Fruit fly (Drosophila melanogaster) whole organism, embryonic: ENCODE data around the gene CG34338.

Experiments
- Adf1 ChIP-seq: fragments of 200-800 bp; sonication (Bioruptor generic); IDR thresholded peaks from 2 replicates; pipeline ENCODE4 v1.3.6; 2022; ENCODE audit warnings: missing biosample characterization, missing genetic modification characterization
- CG1024 ChIP-seq: fragments of 200-800 bp; sonication (Bioruptor generic); IDR thresholded peaks from 2 replicates; pipeline ENCODE4 v1.3.6; 2022; ENCODE audit warnings: missing biosample characterization, missing genetic modification characterization
- CG10366 ChIP-seq: fragments of 200-800 bp; sonication (Bioruptor generic); IDR thresholded peaks from 2 replicates; pipeline ENCODE4 v1.3.6; 2022; ENCODE audit warnings: missing biosample characterization, missing genetic modification characterization
- CG11504 ChIP-seq: fragments of 200-800 bp; sonication (Bioruptor generic); optimal IDR thresholded peaks from 3 replicates; lab custom pipeline; 2019; ENCODE audit warnings: missing biosample characterization, mild to moderate bottlenecking, missing genetic modification characterization, moderate library complexity
- CG12219 ChIP-seq: fragments of 200-800 bp; sonication (Bioruptor generic); optimal IDR thresholded peaks from 3 replicates; lab custom pipeline; 2018; ENCODE audit warnings: missing biosample characterization, mild to moderate bottlenecking, missing genetic modification characterization
- CG17385 ChIP-seq: fragments of 200-800 bp; sonication (Bioruptor generic); optimal IDR thresholded peaks from 3 replicates; lab custom pipeline; 2018; ENCODE audit warnings: missing biosample characterization, mild to moderate bottlenecking, missing genetic modification characterization
- CG17912 ChIP-seq: fragments of 200-800 bp; sonication (Bioruptor generic); optimal IDR thresholded peaks from 2 replicates; lab custom pipeline; 2018; ENCODE audit warnings: missing biosample characterization, mild to moderate bottlenecking, missing genetic modification characterization
- CG1832 ChIP-seq: fragments of 200-800 bp; sonication (Bioruptor generic); optimal IDR thresholded peaks from 2 replicates; lab custom pipeline; 2017; ENCODE audit warnings: missing biosample characterization, mild to moderate bottlenecking, missing genetic modification characterization, inconsistent platforms
- CG18599 ChIP-seq: fragments of 200-800 bp; sonication (Bioruptor generic); optimal IDR thresholded peaks from 3 replicates; lab custom pipeline; 2017; ENCODE audit warnings: missing biosample characterization, missing genetic modification characterization, mild to moderate bottlenecking, moderate library complexity, missing genetic modification reagents
- CG18619 ChIP-seq: fragments of 200-800 bp; sonication (Bioruptor generic); optimal IDR thresholded peaks from 3 replicates; lab custom pipeline; 2017; ENCODE audit warnings: missing biosample characterization, mild to moderate bottlenecking, missing genetic modification characterization
- CG30403 ChIP-seq: fragments of 200-800 bp; sonication (Bioruptor generic); optimal IDR thresholded peaks from 3 replicates; lab custom pipeline; 2016; ENCODE audit warnings: missing biosample characterization, missing genetic modification characterization
- CG3065 ChIP-seq: fragments of 200-800 bp; sonication (Bioruptor generic); optimal IDR thresholded peaks from 2 replicates; lab custom pipeline; 2016; ENCODE audit warnings: missing biosample characterization, missing genetic modification characterization
- CG31365 ChIP-seq: fragments of 200-800 bp; sonication (Bioruptor generic); optimal IDR thresholded peaks from 2 replicates; lab custom pipeline; 2018; ENCODE audit warnings: missing biosample characterization, mild to moderate bottlenecking, missing genetic modification characterization
- CG32532 ChIP-seq: fragments of 200-800 bp; sonication (Bioruptor generic); IDR thresholded peaks from 2 replicates; pipeline ENCODE4 v1.3.6; 2022; ENCODE audit warnings: missing biosample characterization, missing genetic modification characterization
- CG43689 ChIP-seq: fragments of 200-800 bp; sonication (Bioruptor generic); IDR thresholded peaks from 2 replicates; pipeline ENCODE4 v1.3.6; 2022; ENCODE audit warnings: missing biosample characterization, missing genetic modification characterization
- CG5953 ChIP-seq: fragments of 200-800 bp; sonication (Bioruptor generic); IDR thresholded peaks from 2 replicates; pipeline ENCODE4 v1.3.6; 2022; ENCODE audit warnings: missing biosample characterization, missing genetic modification characterization
- CG7745 ChIP-seq: fragments of 200-800 bp; sonication (Bioruptor generic); optimal IDR thresholded peaks from 2 replicates; lab custom pipeline; 2018; ENCODE audit warnings: missing biosample characterization, mild to moderate bottlenecking, missing genetic modification characterization, moderate library complexity
- CG8281 ChIP-seq: fragments of 200-800 bp; sonication (Bioruptor generic); optimal IDR thresholded peaks from 2 replicates; lab custom pipeline; 2018; ENCODE audit warnings: missing biosample characterization, mild to moderate bottlenecking, missing genetic modification characterization, moderate library complexity
- CHES-1-like ChIP-seq: fragments of 200-800 bp; sonication (Bioruptor generic); optimal IDR thresholded peaks from 2 replicates; lab custom pipeline; 2016; ENCODE audit warnings: missing biosample characterization, missing genetic modification characterization
- CkIIα-i1 ChIP-seq: fragments of 200-800 bp; sonication (Bioruptor generic); IDR thresholded peaks from 2 replicates; pipeline ENCODE4 v1.3.6; 2022; ENCODE audit warnings: missing biosample characterization, missing genetic modification characterization
- CrebB ChIP-seq: fragments of 200-800 bp; sonication (Bioruptor generic); optimal IDR thresholded peaks from 3 replicates; lab custom pipeline; 2018; ENCODE audit warnings: missing biosample characterization, mild to moderate bottlenecking, missing genetic modification characterization
- Dek ChIP-seq: fragments of 200-800 bp; sonication (Bioruptor generic); optimal IDR thresholded peaks from 3 replicates; lab custom pipeline; 2019; ENCODE audit warnings: missing biosample characterization, mild to moderate bottlenecking, missing genetic modification characterization, moderate library complexity
- Dp ChIP-seq: fragments of 200-800 bp; sonication (Bioruptor generic); optimal IDR thresholded peaks from 2 replicates; lab custom pipeline; 2018; ENCODE audit warnings: missing biosample characterization, mild to moderate bottlenecking, missing genetic modification characterization, moderate library complexity
- E2f2 ChIP-seq: fragments of 200-800 bp; sonication (Bioruptor generic); IDR thresholded peaks from 2 replicates; pipeline ENCODE4 v1.3.6; 2022; ENCODE audit warnings: missing biosample characterization, missing genetic modification characterization
- ERR ChIP-seq: fragments of 200-800 bp; sonication (Bioruptor generic); optimal IDR thresholded peaks from 2 replicates; lab custom pipeline; 2016; ENCODE audit warnings: missing biosample characterization, missing genetic modification characterization
- Eip74EF ChIP-seq, 2 experiments: fragments of 200-800 bp in 1 of 2; fragments of >200 bp in 1 of 2; sonication (Bioruptor generic) in 1 of 2; optimal IDR thresholded peaks; 2 replicates each; lab custom pipeline; 2017 to 2019; ENCODE audit warnings: missing biosample characterization in 2 of 2, missing genetic modification characterization in 2 of 2, mild to moderate bottlenecking in 1 of 2, moderate library complexity in 1 of 2
- Hand ChIP-seq: fragments of 200-800 bp; sonication (Bioruptor generic); optimal IDR thresholded peaks from 2 replicates; lab custom pipeline; 2017; ENCODE audit warnings: mild to moderate bottlenecking, missing biosample characterization, missing genetic modification reagents, missing genetic modification characterization
- Lim3 ChIP-seq: fragments of 200-800 bp; sonication (Bioruptor generic); IDR thresholded peaks from 2 replicates; pipeline ENCODE4 v1.3.6; 2022; ENCODE audit warnings: missing biosample characterization, missing genetic modification characterization
- MESR4 ChIP-seq: fragments of 200-800 bp; sonication (Bioruptor generic); optimal IDR thresholded peaks from 2 replicates; lab custom pipeline; 2018; ENCODE audit warnings: missing biosample characterization, mild to moderate bottlenecking, missing genetic modification characterization, moderate library complexity
- Oaz ChIP-seq: fragments of 200-800 bp; sonication (Bioruptor generic); IDR thresholded peaks from 2 replicates; pipeline ENCODE4 v1.3.6; 2022; ENCODE audit warnings: missing biosample characterization, missing genetic modification characterization
- YL-1 ChIP-seq: fragments of 200-800 bp; sonication (Bioruptor generic); optimal IDR thresholded peaks from 3 replicates; lab custom pipeline; 2017; ENCODE audit warnings: missing biosample characterization, mild to moderate bottlenecking, missing genetic modification characterization
- abd-A ChIP-seq: fragments of 200-800 bp; sonication (Bioruptor generic); optimal IDR thresholded peaks from 3 replicates; lab custom pipeline; 2019; ENCODE audit warnings: missing biosample characterization, mild to moderate bottlenecking, missing genetic modification characterization, moderate library complexity
- bsh ChIP-seq, 2 experiments: fragments of 200-800 bp; sonication (Bioruptor generic); optimal IDR thresholded peaks; 2 replicates each; lab custom pipeline; 2017 to 2018; ENCODE audit warnings: mild to moderate bottlenecking in 2 of 2, missing biosample characterization in 2 of 2, missing genetic modification characterization in 2 of 2, moderate library complexity in 1 of 2
- cas ChIP-seq: fragments of 200-800 bp; sonication (Bioruptor generic); IDR thresholded peaks from 2 replicates; pipeline ENCODE4 v1.3.6; 2022; ENCODE audit warnings: missing biosample characterization, missing genetic modification characterization
- chn ChIP-seq: fragments of 200-800 bp; sonication (Bioruptor generic); optimal IDR thresholded peaks from 2 replicates; lab custom pipeline; 2016; ENCODE audit warnings: missing biosample characterization, missing genetic modification characterization
- da ChIP-seq: fragments of 200-800 bp; sonication (Bioruptor generic); optimal IDR thresholded peaks from 2 replicates; lab custom pipeline; 2016; ENCODE audit warnings: missing biosample characterization, missing genetic modification characterization
- gem ChIP-seq: fragments of 200-800 bp; sonication (Bioruptor generic); optimal IDR thresholded peaks from 2 replicates; lab custom pipeline; 2019; ENCODE audit warnings: missing biosample characterization, mild to moderate bottlenecking, missing genetic modification characterization, moderate library complexity
- inv ChIP-seq: fragments of 200-800 bp; sonication (Bioruptor generic); IDR thresholded peaks from 2 replicates; pipeline ENCODE4 v1.3.6; 2022; ENCODE audit warnings: missing biosample characterization, missing genetic modification characterization; ENCODE audit not compliant: partially characterized antibody
- kay ChIP-seq: fragments of 200-800 bp; sonication (Bioruptor generic); optimal IDR thresholded peaks from 2 replicates; lab custom pipeline; 2016; ENCODE audit warnings: missing biosample characterization, missing genetic modification characterization
- lab ChIP-seq: fragments of 200-800 bp; sonication (Bioruptor generic); optimal IDR thresholded peaks from 3 replicates; lab custom pipeline; 2017; ENCODE audit warnings: missing biosample characterization, missing genetic modification characterization, mild to moderate bottlenecking, moderate library complexity, missing genetic modification reagents
- lilli ChIP-seq: fragments of 200-800 bp; sonication (Bioruptor generic); optimal IDR thresholded peaks from 3 replicates; lab custom pipeline; 2016; ENCODE audit warnings: missing biosample characterization, missing genetic modification characterization
- pfk ChIP-seq: fragments of 200-800 bp; sonication (Bioruptor generic); optimal IDR thresholded peaks from 2 replicates; lab custom pipeline; 2018; ENCODE audit warnings: missing biosample characterization, mild to moderate bottlenecking, missing genetic modification characterization, moderate library complexity
- pho ChIP-seq: fragments of 200-800 bp; sonication (Bioruptor generic); optimal IDR thresholded peaks from 2 replicates; lab custom pipeline; 2016; ENCODE audit warnings: missing biosample characterization, missing genetic modification characterization
- pros ChIP-seq: fragments of 200-800 bp; sonication (Bioruptor generic); optimal IDR thresholded peaks from 3 replicates; lab custom pipeline; 2019; ENCODE audit warnings: missing biosample characterization, mild to moderate bottlenecking, missing genetic modification characterization, moderate library complexity
- sd ChIP-seq: fragments of 200-800 bp; sonication (Bioruptor generic); optimal IDR thresholded peaks from 3 replicates; lab custom pipeline; 2018; ENCODE audit warnings: missing biosample characterization, mild to moderate bottlenecking, missing genetic modification characterization, moderate library complexity
- sima ChIP-seq: fragments of 200-800 bp; sonication (Bioruptor generic); optimal IDR thresholded peaks from 2 replicates; lab custom pipeline; 2016; ENCODE audit warnings: missing biosample characterization, missing genetic modification characterization
- so ChIP-seq: fragments of 200-800 bp; sonication (Bioruptor generic); IDR thresholded peaks from 3 replicates; pipeline ENCODE4 v1.3.6; 2022; ENCODE audit warnings: missing biosample characterization, missing genetic modification characterization
- unpg ChIP-seq: fragments of 200-800 bp; sonication (Bioruptor generic); optimal IDR thresholded peaks from 3 replicates; lab custom pipeline; 2018; ENCODE audit warnings: missing biosample characterization, mild to moderate bottlenecking, missing genetic modification characterization, moderate library complexity

CG34338 gene

dm6 chrX:7734131-7734930, 34.2 kb upstream of the CG34338 start, which contains the start of the genes Pdp and Rab39 (continued):
- TF ChIP-seq CG31365 (tag; lab: Kevin White, UChicago) (no peak), Dek (tag; lab: Kevin White, UChicago) (peak; percentile 81), CkIIα-i1 (GFP tag; lab: Robert Waterston, UW) (peak; percentile 30; the same call in 1 of the 2 replicates), da (GFP tag; lab: Kevin White, UChicago) (peak; percentile 8), CG43689 (GFP tag; lab: Robert Waterston, UW) (no peak), chn (GFP tag; lab: Kevin White, UChicago) (peak; percentile 70), pfk (GFP tag; lab: Kevin White, UChicago) (no peak), YL-1 (GFP tag; lab: Kevin White, UChicago) (peak; percentile 51), sima (GFP tag; lab: Kevin White, UChicago) (no peak), unpg (GFP tag; lab: Kevin White, UChicago) (peak; percentile 73), CG5953 (GFP tag; lab: Robert Waterston, UW) (peak; percentile 38; the same call in 1 of the 2 replicates), CG17912 (peak; percentile 39), pho (GFP tag; lab: Kevin White, UChicago) (peak; percentile 78), CG7745 (tag; lab: Kevin White, UChicago) (no peak), lilli (GFP tag; lab: Kevin White, UChicago) (peak; percentile 89), CG3065 (GFP tag; lab: Kevin White, UChicago) (peak; percentile 54), Adf1 (peak; percentile 47), CG32532 (GFP tag; lab: Robert Waterston, UW) (peak; percentile 84), CG18619 (GFP tag; lab: Kevin White, UChicago) (peak; percentile 68), CG17385 (GFP tag; lab: Kevin White, UChicago) (peak; percentile 71), bsh (GFP tag; optimal IDR thresholded peaks at IDR 0.05; lab: Kevin White, UChicago) (peak in 1 of 2 experiments; percentile 65), CrebB (tag; lab: Kevin White, UChicago) (peak; percentile 32), inv (peak; percentile 94), pros (GFP tag; lab: Kevin White, UChicago) (no peak), CHES-1-like (GFP tag; lab: Kevin White, UChicago) (peak; percentile 42), CG18599 (GFP tag; lab: Kevin White, UChicago) (peak; percentile 81), ERR (peak; percentile 1), gem (tag; lab: Kevin White, UChicago) (peak; percentile 83), CG12219 (GFP tag; lab: Kevin White, UChicago) (peak; percentile 52), lab (GFP tag; lab: Kevin White, UChicago) (peak; percentile 81), Lim3 (GFP tag; lab: Robert Waterston, UW) (no peak; the same call in 1 of the 2 replicates), CG11504 (tag; lab: Kevin White, UChicago) (peak; percentile 73), CG1024 (peak; percentile 21; the same call in 1 of the 2 replicates), Eip74EF (GFP tag; optimal IDR thresholded peaks at IDR 0.05; lab: Kevin White, UChicago) (no peak), sd (tag; lab: Kevin White, UChicago) (no peak), E2f2 (GFP tag; lab: Robert Waterston, UW) (peak; percentile 61), kay (GFP tag; lab: Kevin White, UChicago) (peak; percentile 47), CG8281 (tag; lab: Kevin White, UChicago) (peak; percentile 36), so (peak; percentile 36; the same call in 1 of the 3 replicates), cas (GFP tag; lab: Robert Waterston, UW) (peak; percentile 58), abd-A (tag; lab: Kevin White, UChicago) (no peak), CG10366 (GFP tag; lab: Robert Waterston, UW) (peak; percentile 74), CG1832 (GFP tag; lab: Kevin White, UChicago) (no peak), CG30403 (GFP tag; lab: Kevin White, UChicago) (peak; percentile 85), Dp (GFP tag; lab: Kevin White, UChicago) (peak; percentile 26), Hand (GFP tag; lab: Kevin White, UChicago) (peak; percentile 1), Oaz (GFP tag; lab: Robert Waterston, UW) (peak; percentile 53; the same call in 1 of the 2 replicates), MESR4 (GFP tag; lab: Kevin White, UChicago) (peak; percentile 73)
